Worm (Caenorhabditis elegans) whole organism, midembryonic: ENCODE data around the gene C26E1.2.

Experiments
- T22C8.4 ChIP-seq: fragments of 200-800 bp; sonication (Bioruptor generic); IDR thresholded peaks from 2 replicates; pipeline ENCODE4 v1.3.6; 2022; ENCODE audit warnings: missing genetic modification characterization, missing compliant biosample characterization
- cog-1 ChIP-seq: sonication (generic microtip); optimal IDR thresholded peaks from 2 replicates; lab custom pipeline; 2016; ENCODE audit warnings: missing genetic modification characterization, missing compliant biosample characterization
- flt-1 ChIP-seq: fragments of 200-800 bp; sonication (Bioruptor generic); IDR thresholded peaks from 2 replicates; pipeline ENCODE4 v1.3.6; 2022; ENCODE audit warnings: missing genetic modification characterization, missing compliant biosample characterization
- klf-2 ChIP-seq: fragments of 200-800 bp; sonication (Bioruptor generic); conservative IDR thresholded peaks from 2 replicates; pipeline ENCODE4 v1.3.6; 2022; ENCODE audit warnings: missing genetic modification reagents, missing genetic modification characterization, missing compliant biosample characterization
- med-1 ChIP-seq: sonication (generic microtip); optimal IDR thresholded peaks from 2 replicates; lab custom pipeline; 2017; ENCODE audit warnings: missing genetic modification characterization, mild to moderate bottlenecking, missing compliant biosample characterization, antibody characterized with exemption, missing genetic modification reagents; ENCODE audit not compliant: insufficient read depth
- ref-1 ChIP-seq: fragments of 200-800 bp; sonication (Bioruptor generic); conservative IDR thresholded peaks from 2 replicates; pipeline ENCODE4 v1.3.6; 2022; ENCODE audit warnings: missing genetic modification reagents, missing genetic modification characterization, missing compliant biosample characterization
- tab-1 ChIP-seq: fragments of 200-800 bp; sonication (Bioruptor generic); IDR thresholded peaks from 2 replicates; pipeline ENCODE4 v1.3.6; 2022; ENCODE audit warnings: missing genetic modification characterization, missing compliant biosample characterization
- ztf-23 ChIP-seq: fragments of 200-800 bp; sonication (Bioruptor generic); IDR thresholded peaks from 2 replicates; pipeline ENCODE4 v1.3.6; 2022; ENCODE audit warnings: missing genetic modification reagents, missing genetic modification characterization, missing compliant biosample characterization
- ztf-29 ChIP-seq: fragments of 200-800 bp; sonication (Bioruptor generic); IDR thresholded peaks from 2 replicates; pipeline ENCODE4 v1.3.6; 2022; ENCODE audit warnings: missing genetic modification reagents, missing genetic modification characterization, missing compliant biosample characterization

The C26E1.2 gene

ce11 chrV:13342235-13342634 is 37.3 kb downstream of the C26E1.2 start:
- TF ChIP-seq med-1 (GFP tag; lab: Kevin White, UChicago) (no peak), ztf-23 (GFP tag; lab: Robert Waterston, UW) (no peak), flt-1 (GFP tag; lab: Robert Waterston, UW) (no peak), tab-1 (no peak), T22C8.4 (GFP tag; lab: Robert Waterston, UW) (no peak), ref-1 (GFP tag; lab: Robert Waterston, UW) (no peak), ztf-29 (GFP tag; lab: Robert Waterston, UW) (no peak), klf-2 (no peak), cog-1 (tag; lab: Kevin White, UChicago) (no peak)

- no peak for TF ChIP-seq ztf-29 (GFP tag; lab: Robert Waterston, UW)
Measured at ce11 chrV:13345867-13346328, 41.0 kb downstream of the C26E1.2 start, which contains the start of gene twk-43. TSS of gene twk-43 (plus strand) at chrV:13346278.

- TF ChIP-seq tab-1 (no peak), klf-2 (no peak), med-1 (GFP tag; lab: Kevin White, UChicago) (no peak), flt-1 (GFP tag; lab: Robert Waterston, UW) (no peak), ztf-29 (GFP tag; lab: Robert Waterston, UW) (no peak), cog-1 (tag; lab: Kevin White, UChicago) (no peak), T22C8.4 (GFP tag; lab: Robert Waterston, UW) (no peak), ref-1 (GFP tag; lab: Robert Waterston, UW) (no peak), ztf-23 (GFP tag; lab: Robert Waterston, UW) (no peak)
Measured at ce11 chrV:13350302-13350701, 45.4 kb downstream of the C26E1.2 start.

ce11 chrV:13351773-13352172 is 46.8 kb downstream of the C26E1.2 start:
- TF ChIP-seq T22C8.4 (GFP tag; lab: Robert Waterston, UW) (no peak), med-1 (GFP tag; lab: Kevin White, UChicago) (no peak), flt-1 (GFP tag; lab: Robert Waterston, UW) (no peak), ztf-29 (GFP tag; lab: Robert Waterston, UW) (no peak), ztf-23 (GFP tag; lab: Robert Waterston, UW) (no peak), tab-1 (no peak), klf-2 (no peak), cog-1 (tag; lab: Kevin White, UChicago) (no peak), ref-1 (GFP tag; lab: Robert Waterston, UW) (no peak)

ce11 chrV:13352415-13352814 is 47.5 kb downstream of the C26E1.2 start:
- TF ChIP-seq tab-1 = no peak
- TF ChIP-seq ref-1 (GFP tag; lab: Robert Waterston, UW) = no peak
- TF ChIP-seq flt-1 (GFP tag; lab: Robert Waterston, UW) = no peak
- no peak for TF ChIP-seq cog-1 (tag; lab: Kevin White, UChicago)
- no peak for TF ChIP-seq med-1 (GFP tag; lab: Kevin White, UChicago)
- TF ChIP-seq ztf-23 (GFP tag; lab: Robert Waterston, UW) = no peak
- no peak for TF ChIP-seq T22C8.4 (GFP tag; lab: Robert Waterston, UW)
- no peak for TF ChIP-seq klf-2
- TF ChIP-seq ztf-29 (GFP tag; lab: Robert Waterston, UW) = no peak

- TF ChIP-seq klf-2 = no peak
- no peak for TF ChIP-seq ztf-29 (GFP tag; lab: Robert Waterston, UW)
- no peak for TF ChIP-seq med-1 (GFP tag; lab: Kevin White, UChicago)
- TF ChIP-seq flt-1 (GFP tag; lab: Robert Waterston, UW) = no peak
- no peak for TF ChIP-seq cog-1 (tag; lab: Kevin White, UChicago)
Measured at ce11 chrV:13356210-13356609, 51.3 kb downstream of the C26E1.2 start.
